Fruit fly (Drosophila melanogaster): ENCODE measurements around the gene CG2116.

Gene CG2116

DNA sequence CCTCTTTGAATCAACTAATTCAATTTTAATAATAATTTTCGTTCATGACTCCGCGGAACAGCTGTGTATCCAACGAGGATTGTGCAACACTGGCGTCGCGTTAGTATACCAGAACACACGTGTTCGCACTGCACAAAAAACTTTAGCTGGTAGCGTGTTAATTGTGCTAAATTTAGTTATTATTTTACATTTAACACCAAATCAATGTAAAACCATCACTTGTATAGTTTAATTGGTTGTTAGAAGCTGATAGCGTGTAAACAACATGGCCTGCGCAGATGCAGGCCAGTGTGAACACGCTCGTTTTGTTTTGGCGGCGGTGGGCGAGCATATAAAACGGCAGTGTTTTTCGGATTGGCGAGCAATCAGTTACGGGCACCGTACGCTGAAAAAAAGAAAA, 27.7 kb downstream of the CG2116 start, which contains the start of the genes Traf6 and GIIIspla2 (continued):
- TF ChIP-seq ara (GFP tag; IDR thresholded peaks at IDR 0.05) (peak; percentile 79), CG1602 (GFP tag; optimal IDR thresholded peaks at IDR 0.05) (peak; percentile 57), Dad (GFP tag; optimal IDR thresholded peaks at IDR 0.05) (peak; percentile 60), H2.0 (GFP tag; IDR thresholded peaks at IDR 0.05) (peak; percentile 72), esg (GFP tag; conservative IDR thresholded peaks at IDR 0.05) (peak; percentile 56), GATAe (GFP tag; conservative IDR thresholded peaks at IDR 0.05) (peak; percentile 46; the same call in 1 of the 2 replicates), Elba2 (GFP tag; optimal IDR thresholded peaks at IDR 0.05) (peak; percentile 68), TFAM (GFP tag; optimal IDR thresholded peaks at IDR 0.05) (no peak), fd96Cb (tag; optimal IDR thresholded peaks at IDR 0.05) (peak; percentile 66), nerfin-1 (tag; optimal IDR thresholded peaks at IDR 0.05) (peak; percentile 48), jigr1 (GFP tag; IDR thresholded peaks at IDR 0.05) (no peak), C15 (GFP tag; IDR thresholded peaks at IDR 0.05) (no peak), zen2 (GFP tag; IDR thresholded peaks at IDR 0.05; ENCODE audit: partially characterized antibody) (no peak), pros (GFP tag; optimal IDR thresholded peaks at IDR 0.05) (no peak), CG16779 (GFP tag; IDR thresholded peaks at IDR 0.05) (peak; percentile 24; the same call in 1 of the 2 replicates), zfh1 (GFP tag; IDR thresholded peaks at IDR 0.05) (peak; percentile 83), CG10274 (GFP tag; optimal IDR thresholded peaks at IDR 0.05) (peak; percentile 32), CG4424 (GFP tag; optimal IDR thresholded peaks at IDR 0.05) (peak; percentile 65), CG9727 (GFP tag; optimal IDR thresholded peaks at IDR 0.05) (peak; percentile 62), Dek (tag; optimal IDR thresholded peaks at IDR 0.05) (peak; percentile 67), CG17568 (GFP tag; optimal IDR thresholded peaks at IDR 0.05) (no peak), sqz (GFP tag; optimal IDR thresholded peaks at IDR 0.05) (no peak), bigmax (GFP tag; optimal IDR thresholded peaks at IDR 0.05) (no peak), Sox100B (GFP tag; optimal IDR thresholded peaks at IDR 0.05) (no peak), D19B (GFP tag; optimal IDR thresholded peaks at IDR 0.05) (peak; percentile 65), CG10462 (GFP tag; optimal IDR thresholded peaks at IDR 0.05) (no peak), gsb-n (tag; optimal IDR thresholded peaks at IDR 0.05) (no peak), lab (GFP tag; optimal IDR thresholded peaks at IDR 0.05) (no peak), jing (GFP tag; optimal IDR thresholded peaks at IDR 0.05) (peak; percentile 55), H15 (GFP tag; IDR thresholded peaks at IDR 0.05) (peak; percentile 75), CG18599 (GFP tag; optimal IDR thresholded peaks at IDR 0.05) (peak; percentile 84), CG12236 (GFP tag; optimal IDR thresholded peaks at IDR 0.05) (peak; percentile 11), ind (GFP tag; optimal IDR thresholded peaks at IDR 0.05) (peak; percentile 68), Dbx (GFP tag; IDR thresholded peaks at IDR 0.05) (peak; percentile 81), en (GFP tag; optimal IDR thresholded peaks at IDR 0.05) (peak; percentile 43), CG11456 (GFP tag; IDR thresholded peaks at IDR 0.05) (peak; percentile 71; the same call in 2 of the 3 replicates), sd (tag; optimal IDR thresholded peaks at IDR 0.05) (no peak), nau (GFP tag; optimal IDR thresholded peaks at IDR 0.05) (no peak), Med (GFP tag) (peak; percentile 96), otp (GFP tag; IDR thresholded peaks at IDR 0.05) (0 out of 3 replicates have a peak, but pooled peaks have one; percentile 24), gcm2 (GFP tag; optimal IDR thresholded peaks at IDR 0.05) (no peak), grau (tag; optimal IDR thresholded peaks at IDR 0.05) (peak; percentile 80), z (GFP tag; IDR thresholded peaks at IDR 0.05) (no peak), ems (GFP tag; optimal IDR thresholded peaks at IDR 0.05) (peak; percentile 63), Trl (optimal IDR thresholded peaks at IDR 0.05) (no peak), Trl (GFP tag; optimal IDR thresholded peaks at IDR 0.05) (peak; percentile 64), nom (GFP tag; optimal IDR thresholded peaks at IDR 0.05) (peak; percentile 68), seq (GFP tag; IDR thresholded peaks at IDR 0.05) (peak; percentile 56), crp (GFP tag; optimal IDR thresholded peaks at IDR 0.05) (peak; percentile 51 to 93), Atf3 (GFP tag; optimal IDR thresholded peaks at IDR 0.05) (peak; percentile 60), bowl (GFP tag; IDR thresholded peaks at IDR 0.05) (peak; percentile 53; the same call in 1 of the 2 replicates)
